Fruit fly (Drosophila melanogaster) whole organism, adult: Measurements from ENCODE around the gene Ntf-2r.
A peak's percentile ranks its signal among the peaks of the same experiment; 100 is the strongest.

ENCODE experiments used
- CG11617 ChIP-seq: fragments of 200-800 bp; sonication (Bioruptor generic); optimal IDR thresholded peaks from 2 replicates; lab custom pipeline; 2017; ENCODE audit warnings: mild to moderate bottlenecking, missing biosample characterization, missing genetic modification reagents, missing genetic modification characterization
- CG12768 ChIP-seq: fragments of 200-800 bp; sonication (Bioruptor generic); optimal IDR thresholded peaks from 2 replicates; lab custom pipeline; 2017; ENCODE audit warnings: missing biosample characterization, missing genetic modification characterization, mild to moderate bottlenecking, moderate library complexity, missing genetic modification reagents
- CG14711 ChIP-seq: fragments of 200-800 bp; sonication (Bioruptor generic); optimal IDR thresholded peaks from 2 replicates; lab custom pipeline; 2018; ENCODE audit warnings: missing biosample characterization, mild to moderate bottlenecking, missing genetic modification characterization, moderate library complexity
- CG1620 ChIP-seq: fragments of 200-800 bp; sonication (Bioruptor generic); optimal IDR thresholded peaks from 2 replicates; lab custom pipeline; 2016; ENCODE audit warnings: missing biosample characterization, missing genetic modification characterization
- CG33017 ChIP-seq: fragments of 200-800 bp; sonication (Bioruptor generic); optimal IDR thresholded peaks from 2 replicates; lab custom pipeline; 2018; ENCODE audit warnings: missing biosample characterization, mild to moderate bottlenecking, missing genetic modification characterization, moderate library complexity
- CG5204 ChIP-seq: fragments of 200-800 bp; sonication (Bioruptor generic); optimal IDR thresholded peaks from 2 replicates; lab custom pipeline; 2016; ENCODE audit warnings: missing biosample characterization, missing genetic modification characterization
- CG7045 ChIP-seq: fragments of 200-800 bp; sonication (Bioruptor generic); optimal IDR thresholded peaks from 2 replicates; lab custom pipeline; 2017; ENCODE audit warnings: missing biosample characterization, mild to moderate bottlenecking, missing genetic modification characterization
- CG7101 ChIP-seq: fragments of 200-800 bp; sonication (Bioruptor generic); optimal IDR thresholded peaks from 2 replicates; lab custom pipeline; 2018; ENCODE audit warnings: missing biosample characterization, mild to moderate bottlenecking, missing genetic modification characterization, moderate library complexity
- Clk ChIP-seq: fragments of 200-800 bp; sonication (Bioruptor generic); optimal IDR thresholded peaks from 2 replicates; lab custom pipeline; 2017; ENCODE audit warnings: missing biosample characterization, missing genetic modification characterization
- Crg-1 ChIP-seq: fragments of 200-800 bp; sonication (Bioruptor generic); optimal IDR thresholded peaks from 2 replicates; lab custom pipeline; 2016; ENCODE audit warnings: missing biosample characterization, missing genetic modification characterization
- Hr96 ChIP-seq: fragments of 200-800 bp; sonication (Bioruptor generic); optimal IDR thresholded peaks from 2 replicates; lab custom pipeline; 2016; ENCODE audit warnings: missing biosample characterization, missing genetic modification characterization
- Mnt ChIP-seq: fragments of 200-800 bp; sonication (Bioruptor generic); optimal IDR thresholded peaks from 2 replicates; lab custom pipeline; 2016; ENCODE audit warnings: missing biosample characterization, mild to moderate bottlenecking, missing genetic modification characterization
- bab1 ChIP-seq: fragments of 200-800 bp; sonication (Bioruptor generic); optimal IDR thresholded peaks from 3 replicates; lab custom pipeline; 2019; ENCODE audit warnings: missing biosample characterization, mild to moderate bottlenecking, missing genetic modification characterization, moderate library complexity
- cic ChIP-seq: fragments of 200-800 bp; sonication (Bioruptor generic); optimal IDR thresholded peaks from 2 replicates; lab custom pipeline; 2017; ENCODE audit warnings: missing biosample characterization, mild to moderate bottlenecking, missing genetic modification characterization, moderate library complexity
- cnc ChIP-seq, 2 experiments: fragments of >200 bp; optimal IDR thresholded peaks; 2 replicates each; lab custom pipeline; 2017
- kay ChIP-seq: fragments of 200-800 bp; sonication (Bioruptor generic); peaks from one replicate; lab custom pipeline; 2016; ENCODE audit warnings: missing biosample characterization, missing genetic modification characterization, borderline replicate concordance
- ovo ChIP-seq: fragments of 200-800 bp; sonication (Bioruptor generic); optimal IDR thresholded peaks from 2 replicates; lab custom pipeline; 2016; ENCODE audit warnings: missing biosample characterization, missing genetic modification characterization
- pad ChIP-seq: fragments of 200-800 bp; sonication (Bioruptor generic); optimal IDR thresholded peaks from 3 replicates; lab custom pipeline; 2017; ENCODE audit warnings: missing biosample characterization, missing genetic modification characterization, mild to moderate bottlenecking, moderate library complexity, missing genetic modification reagents
- tj ChIP-seq: fragments of 200-800 bp; sonication (Bioruptor generic); optimal IDR thresholded peaks from 3 replicates; lab custom pipeline; 2017; ENCODE audit warnings: missing biosample characterization, mild to moderate bottlenecking, missing genetic modification characterization, moderate library complexity
- toe ChIP-seq: fragments of 200-800 bp; sonication (Bioruptor generic); optimal IDR thresholded peaks from 2 replicates; lab custom pipeline; 2016; ENCODE audit warnings: missing biosample characterization, missing genetic modification characterization

Ntf-2r gene

dm6 chr2L:18463610-18464009 is 9.2 kb downstream of the Ntf-2r start:
- TF ChIP-seq Crg-1 (GFP tag; lab: Kevin White, UChicago) (no peak), kay (GFP tag; lab: Kevin White, UChicago) (no peak), Hr96 (no peak), CG12768 (GFP tag; lab: Kevin White, UChicago) (no peak), bab1 (no peak), CG14711 (no peak), CG5204 (no peak), Mnt (no peak), cic (GFP tag; lab: Kevin White, UChicago) (no peak), ovo (GFP tag; lab: Kevin White, UChicago) (no peak), Clk (GFP tag; lab: Kevin White, UChicago) (no peak), pad (GFP tag; lab: Kevin White, UChicago) (no peak), CG1620 (GFP tag; lab: Kevin White, UChicago) (no peak), CG7045 (GFP tag; lab: Kevin White, UChicago) (no peak)

- no peak for TF ChIP-seq CG33017 (tag; lab: Kevin White, UChicago)
Observed at dm6 chr2L:18464116-18464530, 9.7 kb downstream of the Ntf-2r start.

dm6 chr2L:18465402-18466201 is 11.2 kb downstream of the Ntf-2r start:
- TF ChIP-seq tj: no peak
- no peak for TF ChIP-seq CG11617 (GFP tag; lab: Kevin White, UChicago)
- TF ChIP-seq cnc (optimal IDR thresholded peaks at IDR 0.05; lab: Kevin White, UChicago): no peak
- peak; percentile 73 for TF ChIP-seq kay (GFP tag; lab: Kevin White, UChicago)
- no peak for TF ChIP-seq CG33017 (tag; lab: Kevin White, UChicago)

- TF ChIP-seq CG14711 (no peak), Mnt (no peak), CG1620 (GFP tag; lab: Kevin White, UChicago) (no peak), Clk (GFP tag; lab: Kevin White, UChicago) (no peak), CG5204 (no peak), ovo (GFP tag; lab: Kevin White, UChicago) (no peak), CG7101 (no peak), kay (GFP tag; lab: Kevin White, UChicago) (no peak), CG7045 (GFP tag; lab: Kevin White, UChicago) (no peak), CG33017 (tag; lab: Kevin White, UChicago) (no peak), pad (GFP tag; lab: Kevin White, UChicago) (no peak), Crg-1 (GFP tag; lab: Kevin White, UChicago) (no peak), cic (GFP tag; lab: Kevin White, UChicago) (no peak)
Observed at dm6 chr2L:18466202-18466591, 11.7 kb downstream of the Ntf-2r start.

- TF ChIP-seq CG33017 (tag; lab: Kevin White, UChicago): no peak
- TF ChIP-seq kay (GFP tag; lab: Kevin White, UChicago): no peak
- no peak for TF ChIP-seq Crg-1 (GFP tag; lab: Kevin White, UChicago)
- no peak for TF ChIP-seq cic (GFP tag; lab: Kevin White, UChicago)
- TF ChIP-seq CG1620 (GFP tag; lab: Kevin White, UChicago): no peak
- TF ChIP-seq CG11617 (GFP tag; lab: Kevin White, UChicago): no peak
- TF ChIP-seq pad (GFP tag; lab: Kevin White, UChicago): no peak
- no peak for TF ChIP-seq CG5204
- TF ChIP-seq Hr96: no peak
- no peak for TF ChIP-seq ovo (GFP tag; lab: Kevin White, UChicago)
- no peak for TF ChIP-seq toe (GFP tag; lab: Kevin White, UChicago)
- TF ChIP-seq cnc (optimal IDR thresholded peaks at IDR 0.05; lab: Kevin White, UChicago): no peak
- TF ChIP-seq CG14711: no peak
- no peak for TF ChIP-seq tj
- no peak for TF ChIP-seq Clk (GFP tag; lab: Kevin White, UChicago)
Observed at dm6 chr2L:18466669-18467068, 12.2 kb downstream of the Ntf-2r start.

dm6 chr2L:18467464-18467863 is 13.0 kb downstream of the Ntf-2r start:
- no peak for TF ChIP-seq Crg-1 (GFP tag; lab: Kevin White, UChicago)
- TF ChIP-seq cic (GFP tag; lab: Kevin White, UChicago): no peak
- no peak for TF ChIP-seq CG12768 (GFP tag; lab: Kevin White, UChicago)
- TF ChIP-seq Clk (GFP tag; lab: Kevin White, UChicago): no peak
- no peak for TF ChIP-seq CG14711
- no peak for TF ChIP-seq Hr96
- no peak for TF ChIP-seq ovo (GFP tag; lab: Kevin White, UChicago)
- no peak for TF ChIP-seq toe (GFP tag; lab: Kevin White, UChicago)
- TF ChIP-seq CG7101: no peak
- TF ChIP-seq CG11617 (GFP tag; lab: Kevin White, UChicago): no peak
- no peak for TF ChIP-seq pad (GFP tag; lab: Kevin White, UChicago)
- no peak for TF ChIP-seq bab1
- no peak for TF ChIP-seq CG5204
- TF ChIP-seq kay (GFP tag; lab: Kevin White, UChicago): no peak
- TF ChIP-seq CG33017 (tag; lab: Kevin White, UChicago): no peak

- TF ChIP-seq Hr96: no peak
- no peak for TF ChIP-seq CG33017 (tag; lab: Kevin White, UChicago)
- no peak for TF ChIP-seq CG7101
- TF ChIP-seq CG14711: no peak
- no peak for TF ChIP-seq CG7045 (GFP tag; lab: Kevin White, UChicago)
- TF ChIP-seq cnc (optimal IDR thresholded peaks at IDR 0.05; lab: Kevin White, UChicago): no peak
- TF ChIP-seq tj: no peak
- no peak for TF ChIP-seq Crg-1 (GFP tag; lab: Kevin White, UChicago)
Observed at dm6 chr2L:18468010-18468409, 13.6 kb downstream of the Ntf-2r start.
